Worm (Caenorhabditis elegans) whole organism, midembryonic: ENCODE measurements around the gene let-413.

Experiments
- tab-1 ChIP-seq: fragments of 200-800 bp; sonication (Bioruptor generic); IDR thresholded peaks from 2 replicates; pipeline ENCODE4 v1.3.6; 2022; ENCODE audit warnings: missing genetic modification characterization, missing compliant biosample characterization
- ztf-29 ChIP-seq: fragments of 200-800 bp; sonication (Bioruptor generic); IDR thresholded peaks from 2 replicates; pipeline ENCODE4 v1.3.6; 2022; ENCODE audit warnings: missing genetic modification reagents, missing genetic modification characterization, missing compliant biosample characterization

- TF ChIP-seq ztf-29 (GFP tag; lab: Robert Waterston, UW) (no peak), tab-1 (GFP tag; lab: Robert Waterston, UW) (no peak)
These were observed 48.8 kb upstream of the let-413 start, which contains the start of gene F43H9.4 for ce11 chrV:8026343-8026742.
